Fruit fly (Drosophila melanogaster): ENCODE data around the gene CG11037.

The CG11037 gene

dm6 chr3L:21008899-21009298 lies 47.7 kb upstream of the CG11037 start (continued):
- peak; percentile 38; the same call in 1 of the 3 replicates for TF ChIP-seq CG16813 (GFP tag; IDR thresholded peaks at IDR 0.05; ENCODE audit: partially characterized antibody)
- TF ChIP-seq Med (GFP tag) = peak; percentile 61
- TF ChIP-seq CG12659 (GFP tag; optimal IDR thresholded peaks at IDR 0.05) = no peak
- TF ChIP-seq zen2 (GFP tag; IDR thresholded peaks at IDR 0.05; ENCODE audit: partially characterized antibody) = peak; percentile 39; the same call in 1 of the 3 replicates
- no peak for TF ChIP-seq Optix (GFP tag; IDR thresholded peaks at IDR 0.05)
- TF ChIP-seq vvl (GFP tag; IDR thresholded peaks at IDR 0.05) = peak; percentile 45; the same call in 1 of the 2 replicates
- no peak for TF ChIP-seq psq (GFP tag; optimal IDR thresholded peaks at IDR 0.05)
- TF ChIP-seq CG6175 (GFP tag; IDR thresholded peaks at IDR 0.05) = no peak
- no peak for TF ChIP-seq Gug (GFP tag; IDR thresholded peaks at IDR 0.05)
- TF ChIP-seq crol (GFP tag; IDR thresholded peaks at IDR 0.05) = 0 out of 2 replicates have a peak, but pooled peaks have one; percentile 16
- TF ChIP-seq CHES-1-like (GFP tag; optimal IDR thresholded peaks at IDR 0.05) = no peak
- no peak for TF ChIP-seq MESR4 (GFP tag; optimal IDR thresholded peaks at IDR 0.05)
- peak; percentile 67; the same call in 2 of the 3 replicates for TF ChIP-seq z (GFP tag; IDR thresholded peaks at IDR 0.05)
- TF ChIP-seq Vsx1 (GFP tag; optimal IDR thresholded peaks at IDR 0.05) = no peak
- TF ChIP-seq ems (GFP tag; optimal IDR thresholded peaks at IDR 0.05) = no peak
- TF ChIP-seq Dbx (GFP tag; IDR thresholded peaks at IDR 0.05) = no peak
- peak; percentile 37; the same call in 1 of the 2 replicates for TF ChIP-seq CG13287 (GFP tag; IDR thresholded peaks at IDR 0.05; ENCODE audit: partially characterized antibody)
- TF ChIP-seq nerfin-1 (tag; optimal IDR thresholded peaks at IDR 0.05) = peak; percentile 56
- TF ChIP-seq sna (GFP tag; IDR thresholded peaks at IDR 0.05; ENCODE audit: partially characterized antibody) = peak; percentile 38; the same call in 1 of the 2 replicates
- peak; percentile 64 for TF ChIP-seq twi (tag; optimal IDR thresholded peaks at IDR 0.05)
- peak; percentile 22; the same call in 1 of the 3 replicates for TF ChIP-seq CG34224 (GFP tag; IDR thresholded peaks at IDR 0.05; ENCODE audit: partially characterized antibody)
- TF ChIP-seq CG2889 (GFP tag; IDR thresholded peaks at IDR 0.05) = no peak
- TF ChIP-seq maf-S (GFP tag; optimal IDR thresholded peaks at IDR 0.05) = no peak
- no peak for TF ChIP-seq CG7839 (tag; optimal IDR thresholded peaks at IDR 0.05)
- no peak for TF ChIP-seq CG8359 (GFP tag; optimal IDR thresholded peaks at IDR 0.05; ENCODE audit: borderline replicate concordance)
- TF ChIP-seq exex (tag; optimal IDR thresholded peaks at IDR 0.05) = no peak
- peak; percentile 91 for TF ChIP-seq CG3163 (GFP tag; optimal IDR thresholded peaks at IDR 0.05)
- TF ChIP-seq peb (GFP tag; IDR thresholded peaks at IDR 0.05) = no peak
- TF ChIP-seq CG12769 (tag; optimal IDR thresholded peaks at IDR 0.05) = peak; percentile 66
- no peak for TF ChIP-seq CG17186 (GFP tag; optimal IDR thresholded peaks at IDR 0.05)
- no peak for TF ChIP-seq tio (GFP tag; optimal IDR thresholded peaks at IDR 0.05)
- no peak for TF ChIP-seq CG17361 (GFP tag; IDR thresholded peaks at IDR 0.05)
- peak; percentile 70 for TF ChIP-seq HLHmδ (GFP tag; optimal IDR thresholded peaks at IDR 0.05)
- TF ChIP-seq pfk (GFP tag; optimal IDR thresholded peaks at IDR 0.05) = no peak
- no peak for TF ChIP-seq Usf (GFP tag; optimal IDR thresholded peaks at IDR 0.05)
- peak; percentile 81 for TF ChIP-seq kni (GFP tag; optimal IDR thresholded peaks at IDR 0.05)
- no peak for TF ChIP-seq CG13894 (tag; optimal IDR thresholded peaks at IDR 0.05)
- no peak for TF ChIP-seq Ravus (GFP tag; IDR thresholded peaks at IDR 0.05)
- TF ChIP-seq crc (GFP tag; optimal IDR thresholded peaks at IDR 0.05) = no peak
- TF ChIP-seq Nf-YB (GFP tag; optimal IDR thresholded peaks at IDR 0.05) = no peak
- no peak for TF ChIP-seq CG10274 (GFP tag; optimal IDR thresholded peaks at IDR 0.05)
- TF ChIP-seq so (GFP tag; IDR thresholded peaks at IDR 0.05) = peak; percentile 14; the same call in 1 of the 3 replicates
- TF ChIP-seq pros (GFP tag; optimal IDR thresholded peaks at IDR 0.05) = peak; percentile 85
- TF ChIP-seq cad (GFP tag; optimal IDR thresholded peaks at IDR 0.05) = no peak
- no peak for TF ChIP-seq hth (optimal IDR thresholded peaks at IDR 0.05)
- TF ChIP-seq gcm (GFP tag; optimal IDR thresholded peaks at IDR 0.05) = peak; percentile 7
- TF ChIP-seq CG18599 (GFP tag; optimal IDR thresholded peaks at IDR 0.05) = no peak
- no peak for TF ChIP-seq CG8924 (tag; optimal IDR thresholded peaks at IDR 0.05)
- TF ChIP-seq Myb (GFP tag; optimal IDR thresholded peaks at IDR 0.05) = no peak
- no peak for TF ChIP-seq CG9437 (GFP tag; optimal IDR thresholded peaks at IDR 0.05)
